Fruit fly (Drosophila melanogaster) whole organism, embryonic: ENCODE measurements around the gene CG42633.

Experiments used
- CG16815 ChIP-seq: fragments of 200-800 bp; sonication (Bioruptor generic); optimal IDR thresholded peaks from 3 replicates; lab custom pipeline; 2017; ENCODE audit warnings: missing biosample characterization, mild to moderate bottlenecking, missing genetic modification characterization
- CG3838 ChIP-seq: fragments of 200-800 bp; sonication (Bioruptor generic); optimal IDR thresholded peaks from 3 replicates; lab custom pipeline; 2016; ENCODE audit warnings: missing biosample characterization, missing genetic modification characterization
- CG6813 ChIP-seq: fragments of 200-800 bp; sonication (Bioruptor generic); optimal IDR thresholded peaks from 2 replicates; lab custom pipeline; 2017; ENCODE audit warnings: missing biosample characterization, missing genetic modification characterization, mild to moderate bottlenecking, moderate library complexity, missing genetic modification reagents
- Side ChIP-seq: fragments of 200-800 bp; sonication (Bioruptor generic); optimal IDR thresholded peaks from 2 replicates; lab custom pipeline; 2016; ENCODE audit warnings: missing biosample characterization, missing genetic modification characterization

- TF ChIP-seq CG3838 (GFP tag; lab: Kevin White, UChicago) = no peak
- TF ChIP-seq Side (GFP tag; lab: Kevin White, UChicago) = no peak
- TF ChIP-seq CG6813 (GFP tag; lab: Kevin White, UChicago) = no peak
- TF ChIP-seq CG16815 (GFP tag; lab: Kevin White, UChicago) = no peak
These were observed 34.4 kb downstream of the CG42633 start for dm6 chr3R:10747650-10748049.
